Fruit fly (Drosophila melanogaster) whole organism, prepupa: ENCODE results near the gene Muc91C.

Source experiments
- Blimp-1 ChIP-seq: fragments of 200-800 bp; sonication (Bioruptor generic); optimal IDR thresholded peaks from 3 replicates; lab custom pipeline; 2017; ENCODE audit warnings: missing biosample characterization, missing genetic modification characterization, mild to moderate bottlenecking, moderate library complexity, missing genetic modification reagents
- OdsH ChIP-seq: fragments of 200-800 bp; sonication (Bioruptor generic); optimal IDR thresholded peaks from 3 replicates; lab custom pipeline; 2016; ENCODE audit warnings: missing biosample characterization, missing genetic modification characterization
- Sox102F ChIP-seq: fragments of 200-800 bp; sonication (Bioruptor generic); optimal IDR thresholded peaks from 2 replicates; lab custom pipeline; 2016; ENCODE audit warnings: missing biosample characterization, mild to moderate bottlenecking, missing genetic modification characterization
- Sox14 ChIP-seq: fragments of 200-800 bp; sonication (Bioruptor generic); optimal IDR thresholded peaks from 3 replicates; lab custom pipeline; 2016; ENCODE audit warnings: missing biosample characterization, missing genetic modification characterization
- dsx ChIP-seq: fragments of 200-800 bp; optimal IDR thresholded peaks from 3 replicates; lab custom pipeline; 2019; ENCODE audit warnings: missing biosample characterization, mild to moderate bottlenecking, missing genetic modification characterization, moderate library complexity; ENCODE audit not compliant: poor library complexity, severe bottlenecking
- svp ChIP-seq: fragments of 200-800 bp; sonication (Bioruptor generic); peaks from one replicate; lab custom pipeline; 2016; ENCODE audit warnings: missing biosample characterization, missing genetic modification characterization

dm6 chr3R:18726334-18726733 lies 33.8 kb upstream of the Muc91C start, which contains the start of gene CG7714:
- TF ChIP-seq Sox14 (GFP tag; lab: Kevin White, UChicago) (no peak), dsx (GFP tag; lab: Kevin White, UChicago) (no peak), svp (no peak), Sox102F (GFP tag; lab: Kevin White, UChicago) (no peak), OdsH (GFP tag; lab: Kevin White, UChicago) (no peak), Blimp-1 (GFP tag; lab: Kevin White, UChicago) (no peak)
